Fruit fly (Drosophila melanogaster) S2 (cell line): Measurements from ENCODE around the gene Usp14.
A peak's percentile ranks its signal among the peaks of the same experiment; 100 is the strongest.

Experiments
- CG8478 ChIP-seq: fragments of >200 bp; optimal IDR thresholded peaks from 2 replicates; lab custom pipeline; 2018
- CTCF ChIP-seq, 2 experiments: fragments of >200 bp; optimal IDR thresholded peaks; 2 replicates each; lab custom pipeline; 2018

Usp14 gene

dm6 chr2L:10269854-10270253, 44.3 kb downstream of the Usp14 start, which contains the start of gene Mulk:
Mulk (plus strand) TSS chr2L:10270051.
- TF ChIP-seq CG8478 (lab: Kevin White, UChicago) = no peak
- TF ChIP-seq CTCF (optimal IDR thresholded peaks at IDR 0.05; lab: Kevin White, UChicago) = no peak

DNA sequence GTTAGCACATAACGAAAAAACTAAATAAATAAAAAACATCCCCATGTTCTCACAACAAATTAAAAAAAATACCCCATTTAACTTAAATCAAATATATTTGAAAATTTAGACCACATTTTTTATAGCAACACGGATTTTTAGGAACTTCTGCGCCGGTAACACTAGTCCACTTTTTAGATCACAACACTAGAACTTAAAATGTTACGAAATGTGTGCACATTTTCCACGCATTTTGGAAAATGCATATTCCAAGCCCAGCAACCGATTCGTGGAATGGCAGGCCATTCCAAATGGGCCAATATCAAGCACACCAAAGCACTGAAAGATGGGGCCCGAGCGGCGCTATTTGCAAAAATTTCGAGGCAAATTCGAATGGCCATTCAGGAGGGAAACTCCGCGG, 45.5 kb downstream of the Usp14 start, which contains the start of gene CG4957:
TSS of gene CG4957 (plus strand) at position 185 of the 400 bp plus-strand sequence.
- TF ChIP-seq CG8478 (lab: Kevin White, UChicago) (no peak), CTCF (optimal IDR thresholded peaks at IDR 0.05; lab: Kevin White, UChicago) (no peak)

dm6 chr2L:10266511-10266910, 47.7 kb downstream of the Usp14 start, which contains the start of gene CG4953:
CG4953 (plus strand) TSS chr2L:10266703.
- TF ChIP-seq CG8478 (lab: Kevin White, UChicago) = no peak
- TF ChIP-seq CTCF (optimal IDR thresholded peaks at IDR 0.05; lab: Kevin White, UChicago) = no peak

- TF ChIP-seq CTCF (optimal IDR thresholded peaks at IDR 0.05; lab: Kevin White, UChicago) (no peak), CG8478 (lab: Kevin White, UChicago) (no peak)
These were observed 49.1 kb downstream of the Usp14 start, which contains the start of gene Mob3 for dm6 chr2L:10265129-10265528. Mob3 (plus strand) TSS chr2L:10265336.

- TF ChIP-seq CTCF (optimal IDR thresholded peaks at IDR 0.05; lab: Kevin White, UChicago) = no peak
- no peak for TF ChIP-seq CG8478 (lab: Kevin White, UChicago)
These were observed 50.2 kb downstream of the Usp14 start, which contains the start of gene REPTOR-BP for dm6 chr2L:10263830-10264634. REPTOR-BP (plus strand) TSS chr2L:10264125.

dm6 chr2L:10263343-10263744, 50.9 kb downstream of the Usp14 start, which contains the start of gene Rsf1:
Rsf1 (minus strand) TSS chr2L:10263554.
- TF ChIP-seq CG8478 (lab: Kevin White, UChicago) (no peak), CTCF (optimal IDR thresholded peaks at IDR 0.05; lab: Kevin White, UChicago) (peak in 1 of 2 experiments; percentile 13)
